Worm (Caenorhabditis elegans) whole organism, late embryonic: Measurements from ENCODE around the gene glb-31.

Experiments used
- C38D4.7 ChIP-seq: fragments of 200-800 bp; sonication (Bioruptor generic); optimal IDR thresholded peaks from 2 replicates; lab custom pipeline; 2018; ENCODE audit warnings: mild to moderate bottlenecking, missing genetic modification characterization, moderate library complexity, missing compliant biosample characterization
- F13H6.1 ChIP-seq: sonication (generic microtip); optimal IDR thresholded peaks from 2 replicates; lab custom pipeline; 2016; ENCODE audit warnings: missing genetic modification characterization, missing compliant biosample characterization
- Y22D7AL.16 ChIP-seq: sonication (generic microtip); optimal IDR thresholded peaks from 2 replicates; lab custom pipeline; 2016; ENCODE audit warnings: missing genetic modification characterization, missing compliant biosample characterization
- ama-1 ChIP-seq: fragments of 150-350 bp; optimal IDR thresholded peaks from 2 replicates; lab custom pipeline; 2014
- hlh-15 ChIP-seq: sonication (generic microtip); optimal IDR thresholded peaks from 2 replicates; lab custom pipeline; 2016; ENCODE audit warnings: missing genetic modification characterization, missing compliant biosample characterization
- pag-3 ChIP-seq: sonication (generic microtip); optimal IDR thresholded peaks from 2 replicates; lab custom pipeline; 2016; ENCODE audit warnings: missing compliant biosample characterization, missing genetic modification characterization, borderline replicate concordance
- pha-4 ChIP-seq: fragments of 150-350 bp; optimal IDR thresholded peaks from 2 replicates; lab custom pipeline; 2018; ENCODE audit warnings: missing biosample characterization, missing genetic modification reagents, missing genetic modification characterization

DNA sequence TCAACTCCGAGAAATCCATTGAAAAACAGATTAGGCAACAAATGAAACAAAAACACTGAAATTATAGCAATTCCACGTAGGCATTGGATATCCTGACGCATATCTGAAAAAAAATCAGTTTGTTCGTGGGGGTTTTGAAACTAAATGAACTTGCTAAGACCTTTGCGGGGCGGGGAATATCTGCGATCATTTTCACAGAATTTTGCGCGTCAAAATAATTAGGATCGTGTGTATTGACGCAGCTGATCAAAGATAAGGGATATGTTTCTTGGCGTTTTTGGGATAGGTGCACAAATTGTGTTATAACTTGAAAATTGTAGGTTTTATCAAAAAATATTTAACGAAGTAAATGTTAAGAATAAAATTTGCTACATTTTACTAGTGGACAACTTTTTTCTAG lies 34.7 kb downstream of the glb-31 start, which contains the start of gene oac-30:
- TF ChIP-seq hlh-15 (tag; lab: Kevin White, UChicago): no peak
- TF ChIP-seq ama-1 (lab: Kevin White, UChicago): no peak
- TF ChIP-seq pag-3: no peak
- TF ChIP-seq pha-4: no peak
- no peak for TF ChIP-seq F13H6.1 (tag; lab: Kevin White, UChicago)
- no peak for TF ChIP-seq Y22D7AL.16 (tag; lab: Kevin White, UChicago)
- TF ChIP-seq C38D4.7: no peak
